Fruit fly (Drosophila melanogaster): Measurements from ENCODE around the gene Atx-1.

- TF ChIP-seq ttk (optimal IDR thresholded peaks at IDR 0.05) (no peak), h (optimal IDR thresholded peaks at IDR 0.05) (no peak), insv (optimal IDR thresholded peaks at IDR 0.05) (no peak), Myc (optimal IDR thresholded peaks at IDR 0.05) (no peak)
These were observed 34.3 kb downstream of the Atx-1 start for dm6 chrX:6857269-6857668.
